Fruit fly (Drosophila melanogaster) whole organism, adult: Measurements from ENCODE around the gene CG9547.

Source experiments
- CG33017 ChIP-seq: fragments of 200-800 bp; sonication (Bioruptor generic); optimal IDR thresholded peaks from 2 replicates; lab custom pipeline; 2018; ENCODE audit warnings: missing biosample characterization, mild to moderate bottlenecking, missing genetic modification characterization, moderate library complexity
- CG7045 ChIP-seq: fragments of 200-800 bp; sonication (Bioruptor generic); optimal IDR thresholded peaks from 2 replicates; lab custom pipeline; 2017; ENCODE audit warnings: missing biosample characterization, mild to moderate bottlenecking, missing genetic modification characterization
- CG7101 ChIP-seq: fragments of 200-800 bp; sonication (Bioruptor generic); optimal IDR thresholded peaks from 2 replicates; lab custom pipeline; 2018; ENCODE audit warnings: missing biosample characterization, mild to moderate bottlenecking, missing genetic modification characterization, moderate library complexity
- Hr96 ChIP-seq: fragments of 200-800 bp; sonication (Bioruptor generic); optimal IDR thresholded peaks from 2 replicates; lab custom pipeline; 2016; ENCODE audit warnings: missing biosample characterization, missing genetic modification characterization
- kay ChIP-seq: fragments of 200-800 bp; sonication (Bioruptor generic); peaks from one replicate; lab custom pipeline; 2016; ENCODE audit warnings: missing biosample characterization, missing genetic modification characterization, borderline replicate concordance

DNA sequence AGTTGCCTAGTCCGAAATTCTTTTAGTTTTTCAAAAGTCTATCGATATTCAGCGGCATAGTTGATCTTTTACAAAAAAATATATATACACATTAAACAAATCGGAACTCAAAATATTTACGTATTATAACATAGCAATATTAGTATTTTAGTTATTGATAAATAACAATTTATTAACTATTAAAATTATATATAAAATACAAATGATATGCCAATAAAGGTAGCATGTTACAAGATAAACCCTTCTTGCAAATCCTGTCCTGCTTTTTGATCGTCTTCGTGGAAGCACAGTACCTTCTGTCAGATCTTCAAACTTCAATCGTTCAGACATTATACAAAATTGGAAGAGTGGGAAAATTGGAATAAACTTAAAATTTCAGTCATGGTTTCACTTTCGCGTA is 2.4 kb upstream of the CG9547 start, which contains the start of gene CG9550:
- TF ChIP-seq kay = no peak
- no peak for TF ChIP-seq Hr96 (GFP tag; lab: Kevin White, UChicago)
- TF ChIP-seq CG33017 (tag; lab: Kevin White, UChicago) = no peak
- TF ChIP-seq CG7101 (tag; lab: Kevin White, UChicago) = no peak
- no peak for TF ChIP-seq CG7045 (GFP tag; lab: Kevin White, UChicago)
